Fruit fly (Drosophila melanogaster) whole organism: ENCODE results near the gene CSN6.

Source experiments
- CG8478 ChIP-seq: fragments of >200 bp; optimal IDR thresholded peaks from 2 replicates; lab custom pipeline; 2018; ENCODE audit warnings: inconsistent platforms
- Dll ChIP-seq: fragments of >200 bp; optimal IDR thresholded peaks from 2 replicates; lab custom pipeline; 2017
- EcR ChIP-seq, 2 experiments: fragments of >200 bp; optimal IDR thresholded peaks; 2 replicates each; lab custom pipeline; 2017; ENCODE audit warnings: missing biosample characterization in 2 of 2, missing genetic modification characterization in 2 of 2, missing genetic modification reagents in 2 of 2
- pan ChIP-seq: fragments of >200 bp; optimal IDR thresholded peaks from 2 replicates; lab custom pipeline; 2017
- psq ChIP-seq: fragments of >200 bp; optimal IDR thresholded peaks from 2 replicates; lab custom pipeline; 2017
- usp ChIP-seq: fragments of >200 bp; optimal IDR thresholded peaks from 2 replicates; lab custom pipeline; 2017; ENCODE audit warnings: missing biosample characterization, missing genetic modification characterization, mixed read lengths

Gene CSN6

dm6 chr3R:22580546-22580945 lies at the start of gene CSN6:
CSN6 (plus strand) TSS chr3R:22580773.
- TF ChIP-seq CG8478 = no peak
- no peak for TF ChIP-seq usp
- no peak for TF ChIP-seq EcR (GFP tag; optimal IDR thresholded peaks at IDR 0.05; lab: Kevin White, UChicago)
- TF ChIP-seq Dll (lab: Kevin White, UChicago) = no peak
- no peak for TF ChIP-seq pan
- no peak for TF ChIP-seq psq (lab: Kevin White, UChicago)

dm6 chr3R:22531801-22532200 lies 48.8 kb upstream of the CSN6 start, which contains the start of gene CG33093:
CG33093 (minus strand) TSS chr3R:22531922.
- TF ChIP-seq EcR (GFP tag; optimal IDR thresholded peaks at IDR 0.05; lab: Kevin White, UChicago) (no peak), usp (no peak), psq (lab: Kevin White, UChicago) (no peak), CG8478 (no peak), pan (no peak), Dll (lab: Kevin White, UChicago) (no peak)

- TF ChIP-seq psq (lab: Kevin White, UChicago) (no peak), CG8478 (no peak), pan (no peak), Dll (lab: Kevin White, UChicago) (no peak), EcR (GFP tag; optimal IDR thresholded peaks at IDR 0.05; lab: Kevin White, UChicago) (no peak), usp (no peak)
Observed at dm6 chr3R:22533973-22534931, 46.3 kb upstream of the CSN6 start.

dm6 chr3R:22535945-22536344 lies 44.6 kb upstream of the CSN6 start:
- TF ChIP-seq pan (no peak), usp (no peak), Dll (lab: Kevin White, UChicago) (no peak), psq (lab: Kevin White, UChicago) (no peak), CG8478 (no peak), EcR (GFP tag; optimal IDR thresholded peaks at IDR 0.05; lab: Kevin White, UChicago) (no peak)

- no peak for TF ChIP-seq CG8478
- TF ChIP-seq psq (lab: Kevin White, UChicago) = no peak
- no peak for TF ChIP-seq pan
- TF ChIP-seq EcR (GFP tag; optimal IDR thresholded peaks at IDR 0.05; lab: Kevin White, UChicago) = no peak
- TF ChIP-seq Dll (lab: Kevin White, UChicago) = no peak
Observed at dm6 chr3R:22536504-22537423, 43.8 kb upstream of the CSN6 start.

dm6 chr3R:22538877-22539276 lies 41.7 kb upstream of the CSN6 start:
- TF ChIP-seq pan = no peak
- no peak for TF ChIP-seq usp
- TF ChIP-seq CG8478 = no peak
- no peak for TF ChIP-seq psq (lab: Kevin White, UChicago)
- no peak for TF ChIP-seq EcR (GFP tag; optimal IDR thresholded peaks at IDR 0.05; lab: Kevin White, UChicago)

dm6 chr3R:22539762-22540161 lies 40.8 kb upstream of the CSN6 start, which contains the start of gene CG5326:
CG5326 (minus strand) TSS chr3R:22539919.
- no peak for TF ChIP-seq CG8478
- TF ChIP-seq psq (lab: Kevin White, UChicago) = no peak
- no peak for TF ChIP-seq Dll (lab: Kevin White, UChicago)
- no peak for TF ChIP-seq pan
- TF ChIP-seq usp = no peak
- no peak for TF ChIP-seq EcR (GFP tag; optimal IDR thresholded peaks at IDR 0.05; lab: Kevin White, UChicago)

dm6 chr3R:22540686-22541085 lies 39.9 kb upstream of the CSN6 start:
- TF ChIP-seq CG8478 = no peak
- TF ChIP-seq usp = no peak
- no peak for TF ChIP-seq psq (lab: Kevin White, UChicago)
- TF ChIP-seq Dll (lab: Kevin White, UChicago) = no peak
- no peak for TF ChIP-seq EcR (GFP tag; optimal IDR thresholded peaks at IDR 0.05; lab: Kevin White, UChicago)
- TF ChIP-seq pan = no peak

dm6 chr3R:22542773-22543411 lies 37.7 kb upstream of the CSN6 start:
- TF ChIP-seq usp (no peak), psq (lab: Kevin White, UChicago) (no peak), pan (no peak), CG8478 (no peak), EcR (GFP tag; optimal IDR thresholded peaks at IDR 0.05; lab: Kevin White, UChicago) (no peak), Dll (lab: Kevin White, UChicago) (no peak)

- TF ChIP-seq usp = no peak
- TF ChIP-seq psq (lab: Kevin White, UChicago) = no peak
- no peak for TF ChIP-seq EcR (GFP tag; optimal IDR thresholded peaks at IDR 0.05; lab: Kevin White, UChicago)
- TF ChIP-seq pan = no peak
- TF ChIP-seq CG8478 = no peak
- no peak for TF ChIP-seq Dll (lab: Kevin White, UChicago)
Observed at dm6 chr3R:22546017-22546416, 34.6 kb upstream of the CSN6 start.

dm6 chr3R:22547585-22548022 lies 33.0 kb upstream of the CSN6 start, which contains the start of gene AdipoR:
AdipoR (minus strand) TSS chr3R:22547846.
- no peak for TF ChIP-seq psq (lab: Kevin White, UChicago)
- TF ChIP-seq Dll (lab: Kevin White, UChicago) = no peak
- no peak for TF ChIP-seq EcR (GFP tag; optimal IDR thresholded peaks at IDR 0.05; lab: Kevin White, UChicago)
- TF ChIP-seq CG8478 = no peak
- no peak for TF ChIP-seq pan
- TF ChIP-seq usp = no peak
